Fruit fly (Drosophila melanogaster) Kc167 (cell line): ENCODE results near the gene PolG2.

Experiments
- Myc ChIP-seq: fragments of >200 bp; optimal IDR thresholded peaks from 2 replicates; lab custom pipeline; 2017; ENCODE audit warnings: missing external identifiers
- Sin3A ChIP-seq: fragments of >200 bp; optimal IDR thresholded peaks from 2 replicates; lab custom pipeline; 2018; ENCODE audit warnings: missing external identifiers
- h ChIP-seq: fragments of >200 bp; optimal IDR thresholded peaks from 3 replicates; lab custom pipeline; 2018; ENCODE audit warnings: missing external identifiers
- insv ChIP-seq: fragments of >200 bp; optimal IDR thresholded peaks from 3 replicates; lab custom pipeline; 2018; ENCODE audit warnings: missing external identifiers
- psq ChIP-seq: fragments of >200 bp; optimal IDR thresholded peaks from 2 replicates; lab custom pipeline; 2017; ENCODE audit warnings: missing external identifiers
- ttk ChIP-seq: sonication (Bioruptor generic); optimal IDR thresholded peaks from 2 replicates; lab custom pipeline; 2017; ENCODE audit warnings: missing external identifiers

- no peak for TF ChIP-seq Myc (lab: Kevin White, UChicago)
- no peak for TF ChIP-seq psq (lab: Kevin White, UChicago)
- TF ChIP-seq insv (lab: Kevin White, UChicago) = no peak
- no peak for TF ChIP-seq h (lab: Kevin White, UChicago)
- TF ChIP-seq ttk (lab: Kevin White, UChicago) = no peak
- no peak for TF ChIP-seq Sin3A (lab: Kevin White, UChicago)
Observed at dm6 chr2L:13841508-13841907, 8.6 kb upstream of the PolG2 start, which contains the start of gene CG33307.
